Worm (Caenorhabditis elegans) whole organism, midembryonic: ENCODE data around the gene wapl-1.

Experiments used
- T22C8.4 ChIP-seq: fragments of 200-800 bp; sonication (Bioruptor generic); IDR thresholded peaks from 2 replicates; pipeline ENCODE4 v1.3.6; 2022; ENCODE audit warnings: missing genetic modification characterization, missing compliant biosample characterization
- flt-1 ChIP-seq: fragments of 200-800 bp; sonication (Bioruptor generic); IDR thresholded peaks from 2 replicates; pipeline ENCODE4 v1.3.6; 2022; ENCODE audit warnings: missing genetic modification characterization, missing compliant biosample characterization
- tab-1 ChIP-seq: fragments of 200-800 bp; sonication (Bioruptor generic); IDR thresholded peaks from 2 replicates; pipeline ENCODE4 v1.3.6; 2022; ENCODE audit warnings: missing genetic modification characterization, missing compliant biosample characterization

DNA sequence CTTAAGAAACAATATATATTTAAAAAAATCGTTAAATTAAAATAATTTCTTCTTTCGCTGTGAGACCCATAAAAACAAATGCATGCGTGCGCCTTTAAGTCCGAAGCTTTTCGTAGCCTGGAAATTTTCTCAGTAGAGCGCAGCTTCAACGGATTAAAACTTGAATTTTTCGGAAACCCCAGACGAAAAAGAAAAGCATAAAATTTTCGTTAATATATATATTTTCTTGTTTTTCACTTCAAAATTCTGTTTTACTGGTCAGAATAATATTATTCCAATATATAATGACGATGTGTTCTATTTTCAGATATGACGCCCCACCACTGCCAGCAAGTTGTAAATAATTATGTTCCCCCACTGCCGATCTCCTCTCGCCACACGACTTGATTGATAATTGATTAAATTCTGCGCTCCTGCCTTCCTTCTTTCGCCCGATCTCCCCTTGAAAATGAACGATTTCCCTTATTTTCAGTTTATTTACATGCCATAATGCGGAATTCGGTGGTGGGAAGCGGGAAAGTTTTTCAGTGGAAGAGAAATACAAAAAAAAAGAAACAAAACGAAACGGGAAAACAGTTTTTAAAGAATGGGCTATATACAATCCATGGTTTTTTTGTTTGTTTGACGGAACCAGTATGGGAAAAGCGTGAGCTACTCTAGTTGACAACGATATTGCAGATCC lies 22.6 kb upstream of the wapl-1 start:
- TF ChIP-seq flt-1 (GFP tag; lab: Robert Waterston, UW) (no peak), T22C8.4 (no peak), tab-1 (GFP tag; lab: Robert Waterston, UW) (no peak)
